Worm (Caenorhabditis elegans) whole organism, L2 larva: ENCODE results near the gene osm-5.

Source experiments
- nhr-10 ChIP-seq: sonication (generic microtip); optimal IDR thresholded peaks from 2 replicates; lab custom pipeline; 2017; ENCODE audit warnings: missing biosample characterization, missing genetic modification characterization
- nhr-12 ChIP-seq: fragments of 150-350 bp; optimal IDR thresholded peaks from 2 replicates; lab custom pipeline; 2014; ENCODE audit warnings: missing biosample characterization, missing genetic modification characterization
- nhr-237 ChIP-seq: fragments of 150-350 bp; optimal IDR thresholded peaks from 2 replicates; lab custom pipeline; 2014; ENCODE audit warnings: missing biosample characterization, missing genetic modification characterization
- peb-1 ChIP-seq: fragments of 150-350 bp; optimal IDR thresholded peaks from 2 replicates; lab custom pipeline; 2014; ENCODE audit warnings: missing biosample characterization, missing genetic modification characterization
- sma-3 ChIP-seq: sonication (generic microtip); optimal IDR thresholded peaks from 2 replicates; lab custom pipeline; 2016; ENCODE audit warnings: missing genetic modification reagents, missing genetic modification characterization, missing compliant biosample characterization

DNA sequence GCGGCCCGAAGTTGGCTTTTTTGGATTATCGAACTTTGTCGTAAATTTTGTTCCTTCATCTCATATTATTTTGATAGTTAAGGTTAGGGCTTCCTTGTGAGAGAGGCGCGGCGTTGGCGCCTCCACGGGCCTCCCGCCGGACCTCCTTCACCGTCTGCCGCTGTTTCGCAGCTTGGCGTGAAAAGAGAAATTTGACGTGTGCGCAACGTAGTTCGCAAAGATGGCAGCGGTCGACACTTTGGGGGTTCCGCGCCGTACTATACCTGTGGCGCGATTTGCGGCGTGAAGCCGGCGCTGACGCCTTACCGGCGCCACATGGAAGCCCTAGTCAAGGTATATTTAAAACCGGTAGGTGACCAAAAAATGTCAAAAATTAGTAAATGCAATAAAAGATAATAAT is 41.7 kb upstream of the osm-5 start:
- TF ChIP-seq sma-3 (no peak), peb-1 (tag; lab: Kevin White, UChicago) (no peak), nhr-237 (tag; lab: Kevin White, UChicago) (no peak), nhr-12 (tag; lab: Kevin White, UChicago) (no peak), nhr-10 (tag; lab: Kevin White, UChicago) (no peak)
